Fruit fly (Drosophila melanogaster) Kc167 (cell line): ENCODE measurements around the gene nero.

ENCODE experiments used
- Myc ChIP-seq: fragments of >200 bp; optimal IDR thresholded peaks from 2 replicates; lab custom pipeline; 2017; ENCODE audit warnings: missing external identifiers
- Sin3A ChIP-seq: fragments of >200 bp; optimal IDR thresholded peaks from 2 replicates; lab custom pipeline; 2018; ENCODE audit warnings: missing external identifiers
- h ChIP-seq: fragments of >200 bp; optimal IDR thresholded peaks from 3 replicates; lab custom pipeline; 2018; ENCODE audit warnings: missing external identifiers
- insv ChIP-seq: fragments of >200 bp; optimal IDR thresholded peaks from 3 replicates; lab custom pipeline; 2018; ENCODE audit warnings: missing external identifiers
- psq ChIP-seq: fragments of >200 bp; optimal IDR thresholded peaks from 2 replicates; lab custom pipeline; 2017; ENCODE audit warnings: missing external identifiers
- ttk ChIP-seq: sonication (Bioruptor generic); optimal IDR thresholded peaks from 2 replicates; lab custom pipeline; 2017; ENCODE audit warnings: missing external identifiers

Gene nero

DNA sequence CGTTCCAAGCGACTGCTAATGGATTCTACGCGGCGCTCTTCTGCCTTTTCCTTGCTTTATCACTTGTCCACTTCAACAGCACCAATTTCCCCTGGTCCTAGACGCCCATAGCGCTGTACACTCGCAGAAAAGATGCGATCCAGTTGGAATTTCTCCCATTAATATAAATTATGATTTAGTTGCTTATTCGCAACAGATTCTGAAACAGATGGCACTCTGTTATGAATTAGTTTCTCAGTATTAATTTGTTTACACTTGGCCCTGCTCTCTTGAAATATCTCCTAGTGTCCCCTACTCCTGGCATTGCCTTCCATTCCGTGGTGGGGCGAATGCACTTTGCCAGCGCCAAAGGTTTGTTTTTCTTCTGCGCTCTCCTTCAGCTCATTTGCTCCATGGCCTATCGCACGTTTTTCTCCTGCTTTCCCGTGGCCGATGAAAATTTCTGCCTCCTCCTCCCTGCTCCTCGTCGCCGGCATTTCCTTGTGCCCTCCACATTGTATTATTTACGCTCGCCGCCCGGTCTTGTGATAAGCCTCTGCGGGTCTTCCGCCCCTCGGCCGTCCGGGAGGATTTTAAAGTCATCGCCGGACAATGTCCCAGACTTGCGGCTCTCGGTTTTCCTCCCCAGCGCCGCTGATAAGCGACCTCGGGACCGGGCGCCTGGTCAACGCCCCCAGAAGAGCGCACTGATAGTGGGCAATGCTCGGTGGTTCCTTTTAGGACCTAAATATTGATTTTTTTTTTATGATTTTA, 41.0 kb downstream of the nero start:
- TF ChIP-seq psq = no peak
- TF ChIP-seq ttk (lab: Kevin White, UChicago) = no peak

DNA sequence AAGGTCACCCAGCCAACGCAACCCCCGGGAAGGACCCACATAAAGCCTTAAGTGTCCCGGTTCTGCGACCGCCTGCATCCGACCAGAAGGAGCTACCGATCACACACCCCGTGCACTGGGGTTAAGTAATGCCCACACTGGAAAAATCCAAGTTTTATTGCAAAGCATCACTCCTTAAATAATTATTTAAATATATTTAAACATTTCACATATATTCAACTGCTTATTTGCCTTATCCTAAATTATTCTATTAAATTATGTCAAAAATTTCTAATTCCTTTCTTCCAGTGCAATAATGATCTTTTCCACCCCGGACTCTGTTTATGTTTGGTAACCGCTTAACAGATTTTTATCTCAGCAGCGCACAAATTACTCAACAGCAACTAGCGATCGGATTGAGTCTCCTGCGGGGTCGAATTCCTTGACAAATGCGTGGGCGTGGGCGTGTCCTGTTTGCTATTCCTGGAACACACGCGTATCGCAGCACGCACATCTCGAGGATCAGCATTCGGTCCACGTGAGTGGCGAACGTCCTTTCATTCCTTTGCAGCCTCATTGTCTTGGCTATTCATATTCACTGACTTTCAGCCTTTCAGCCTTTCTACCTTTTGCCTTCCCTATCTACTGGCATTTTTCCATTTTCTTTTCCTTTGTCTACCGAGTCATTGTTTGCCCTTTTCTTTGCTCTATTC, 42.7 kb downstream of the nero start:
- TF ChIP-seq psq = no peak
- TF ChIP-seq insv = no peak
- no peak for TF ChIP-seq Myc (lab: Kevin White, UChicago)
- TF ChIP-seq Sin3A = no peak
- TF ChIP-seq ttk (lab: Kevin White, UChicago) = no peak

- TF ChIP-seq h (lab: Kevin White, UChicago) (no peak), psq (no peak)
Measured at dm6 chr3R:31703370-31703769, 44.0 kb downstream of the nero start.

DNA sequence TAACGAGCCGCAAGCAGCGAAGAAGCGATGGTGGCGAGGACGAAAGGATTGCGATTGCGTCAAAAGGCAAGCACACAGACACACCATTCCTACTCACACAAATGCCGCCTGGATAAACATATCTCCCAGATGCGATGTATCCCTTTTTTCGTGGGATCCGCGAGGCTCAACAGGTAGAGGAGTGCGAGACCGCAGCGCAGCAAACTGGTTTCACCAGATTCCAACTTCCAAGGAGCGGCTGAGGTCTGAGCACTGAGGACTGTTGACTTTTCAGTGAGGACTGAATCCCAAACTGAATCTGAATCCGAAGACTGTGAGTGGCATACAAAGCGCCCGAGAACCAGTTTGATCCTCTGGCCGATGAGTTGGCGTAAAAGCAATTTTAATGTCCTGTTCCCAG, 45.4 kb downstream of the nero start:
- TF ChIP-seq ttk (lab: Kevin White, UChicago) (no peak), Myc (lab: Kevin White, UChicago) (no peak), Sin3A (no peak)

DNA sequence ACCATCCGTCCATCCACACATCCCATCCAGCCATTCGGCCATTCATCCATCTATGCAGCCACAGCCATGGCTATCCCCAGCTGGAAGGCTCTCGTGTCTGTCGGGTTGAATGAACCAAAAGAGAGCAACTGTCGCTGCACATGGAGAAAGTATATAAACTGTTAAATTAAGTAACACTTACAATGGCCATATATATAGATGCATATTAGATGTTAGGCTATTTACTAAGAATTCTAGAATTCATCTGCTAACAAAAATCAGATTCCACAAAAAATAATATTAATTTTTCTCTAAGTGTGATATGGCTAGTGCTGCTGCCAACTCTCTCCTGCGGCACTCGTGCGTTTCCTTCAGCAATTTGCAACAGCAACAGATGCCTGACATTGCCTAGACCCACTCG, 47.1 kb downstream of the nero start:
- TF ChIP-seq Myc (lab: Kevin White, UChicago) = no peak
- no peak for TF ChIP-seq Sin3A
- TF ChIP-seq psq = no peak
- TF ChIP-seq h (lab: Kevin White, UChicago) = no peak
- TF ChIP-seq insv = no peak
- no peak for TF ChIP-seq ttk (lab: Kevin White, UChicago)

- no peak for TF ChIP-seq ttk (lab: Kevin White, UChicago)
- no peak for TF ChIP-seq h (lab: Kevin White, UChicago)
- no peak for TF ChIP-seq psq
Measured at dm6 chr3R:31698143-31698776, 49.1 kb downstream of the nero start.

DNA sequence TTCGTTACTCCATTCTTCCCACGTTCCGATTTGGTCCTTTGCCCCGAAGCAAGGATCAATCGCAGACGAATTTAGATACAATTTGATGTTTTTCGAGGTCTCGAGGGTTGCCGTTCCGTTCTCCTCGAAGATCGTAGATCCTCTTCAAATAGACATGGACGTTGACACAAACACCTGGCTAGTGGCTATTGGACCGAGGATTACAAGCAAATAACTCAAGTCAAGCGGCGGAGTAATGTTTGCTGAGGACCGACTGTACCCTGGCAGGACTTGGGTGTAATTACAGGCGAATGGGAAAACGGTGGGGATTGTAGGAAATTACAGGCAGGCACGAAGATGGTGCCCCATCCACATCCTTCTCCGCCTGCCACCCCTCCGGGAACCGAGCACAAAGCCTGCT, 49.8 kb downstream of the nero start:
- TF ChIP-seq h (lab: Kevin White, UChicago) = no peak
- no peak for TF ChIP-seq psq
- no peak for TF ChIP-seq Myc (lab: Kevin White, UChicago)
- TF ChIP-seq ttk (lab: Kevin White, UChicago) = no peak
- no peak for TF ChIP-seq Sin3A
- no peak for TF ChIP-seq insv

DNA sequence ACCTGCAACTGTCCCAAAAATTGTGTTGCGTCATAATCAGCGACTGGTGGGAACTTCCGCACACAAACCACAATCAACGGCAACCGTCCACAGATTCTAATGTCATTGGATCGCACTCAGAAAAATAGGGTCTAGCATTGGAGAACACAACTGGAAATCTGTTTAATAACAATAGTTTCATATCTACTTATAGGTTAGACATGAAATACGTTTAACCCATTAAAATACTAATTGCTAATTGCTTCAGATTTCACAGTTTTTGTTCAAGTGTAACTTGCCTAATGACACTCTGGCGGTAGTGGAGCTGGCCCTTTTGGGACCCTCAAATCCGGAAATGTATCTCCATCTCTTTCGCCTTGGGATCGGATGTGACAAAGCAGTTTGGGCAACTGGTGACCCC, 50.7 kb downstream of the nero start:
- TF ChIP-seq h (lab: Kevin White, UChicago) (no peak), psq (no peak), Sin3A (no peak), ttk (lab: Kevin White, UChicago) (no peak), Myc (lab: Kevin White, UChicago) (no peak), insv (no peak)
